Fruit fly (Drosophila melanogaster) whole organism, prepupa: ENCODE measurements around the gene PIG-F.

Experiments used
- Blimp-1 ChIP-seq: fragments of 200-800 bp; sonication (Bioruptor generic); optimal IDR thresholded peaks from 3 replicates; lab custom pipeline; 2017; ENCODE audit warnings: missing biosample characterization, missing genetic modification characterization, mild to moderate bottlenecking, moderate library complexity, missing genetic modification reagents
- CG10669 ChIP-seq: fragments of 200-800 bp; sonication (Bioruptor generic); optimal IDR thresholded peaks from 3 replicates; lab custom pipeline; 2018; ENCODE audit warnings: missing biosample characterization, mild to moderate bottlenecking, missing genetic modification characterization, moderate library complexity
- Ets21C ChIP-seq: fragments of 200-800 bp; sonication (Bioruptor generic); optimal IDR thresholded peaks from 3 replicates; lab custom pipeline; 2016; ENCODE audit warnings: missing biosample characterization, missing genetic modification characterization
- Lpt ChIP-seq: fragments of 200-800 bp; sonication (Bioruptor generic); optimal IDR thresholded peaks from 3 replicates; lab custom pipeline; 2016; ENCODE audit warnings: missing biosample characterization, missing genetic modification characterization
- Met ChIP-seq: fragments of 200-800 bp; sonication (Bioruptor generic); optimal IDR thresholded peaks from 3 replicates; lab custom pipeline; 2016; ENCODE audit warnings: missing biosample characterization, missing genetic modification characterization
- Sox102F ChIP-seq: fragments of 200-800 bp; sonication (Bioruptor generic); optimal IDR thresholded peaks from 2 replicates; lab custom pipeline; 2016; ENCODE audit warnings: missing biosample characterization, mild to moderate bottlenecking, missing genetic modification characterization

DNA sequence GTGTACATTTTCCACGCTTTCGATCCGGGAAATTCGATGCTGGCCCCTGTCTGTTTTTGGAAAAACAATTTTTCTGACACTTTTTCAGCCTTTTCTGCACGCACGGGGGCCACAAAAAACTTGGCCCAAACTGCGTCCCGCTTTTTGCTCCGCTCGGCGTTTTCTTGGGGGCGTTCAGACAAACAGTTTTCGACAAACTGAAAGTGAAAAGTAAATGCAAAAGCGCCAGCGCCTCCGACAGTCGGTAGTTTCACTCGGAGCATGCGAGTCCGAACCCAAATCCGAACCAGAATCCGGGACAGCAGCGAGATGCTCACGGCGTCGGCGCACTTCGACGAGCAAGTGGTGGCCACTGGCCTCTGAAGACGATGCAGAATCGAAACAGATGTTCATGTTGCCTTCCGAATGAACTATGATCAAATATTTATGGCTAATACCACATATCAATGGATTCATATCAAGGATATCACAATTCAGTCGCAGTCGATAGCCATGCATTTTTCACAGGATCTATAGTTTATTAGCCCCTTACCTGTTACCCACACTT lies 27.8 kb upstream of the PIG-F start, which contains the start of gene Shal:
- TF ChIP-seq Blimp-1 (no peak), Ets21C (GFP tag; lab: Kevin White, UChicago) (no peak), CG10669 (no peak), Met (GFP tag; lab: Kevin White, UChicago) (no peak), Sox102F (GFP tag; lab: Kevin White, UChicago) (no peak), Lpt (GFP tag; lab: Kevin White, UChicago) (no peak)
